Worm (Caenorhabditis elegans) whole organism, young adult: ENCODE data around the gene fbxa-15.

Experiments
- bed-2 ChIP-seq: fragments of 200-800 bp; sonication (Bioruptor generic); IDR thresholded peaks from 2 replicates; pipeline ENCODE4 v1.3.6; 2022; ENCODE audit warnings: missing genetic modification reagents, missing genetic modification characterization, missing compliant biosample characterization
- cebp-1 ChIP-seq, 2 experiments: fragments of 200-800 bp in 1 of 2; sonication (Bioruptor generic) in 1 of 2; sonication (generic microtip) in 1 of 2; IDR thresholded peaks in 1 of 2; optimal IDR thresholded peaks in 1 of 2; 2 replicates each; pipeline versions ENCODE4 v1.3.6 to Lab custom; 2017 to 2022; ENCODE audit warnings: missing compliant biosample characterization in 2 of 2, missing genetic modification characterization in 2 of 2, mild to moderate bottlenecking in 1 of 2, missing genetic modification reagents in 1 of 2, moderate library complexity in 1 of 2
- cebp-2 ChIP-seq: fragments of 200-800 bp; sonication (Bioruptor generic); IDR thresholded peaks from 2 replicates; pipeline ENCODE4 v1.3.6; 2022; ENCODE audit warnings: missing genetic modification characterization, missing compliant biosample characterization
- hmg-1.2 ChIP-seq: fragments of 200-800 bp; sonication (Bioruptor generic); IDR thresholded peaks from 2 replicates; pipeline ENCODE4 v1.3.6; 2022; ENCODE audit warnings: missing genetic modification reagents, missing genetic modification characterization, missing compliant biosample characterization
- mel-28 ChIP-seq: sonication (generic microtip); optimal IDR thresholded peaks from 2 replicates; lab custom pipeline; 2016; ENCODE audit warnings: borderline replicate concordance, mild to moderate bottlenecking, missing genetic modification characterization, missing compliant biosample characterization
- nhr-80 ChIP-seq: sonication (generic microtip); optimal IDR thresholded peaks from 2 replicates; lab custom pipeline; 2016; ENCODE audit warnings: missing genetic modification characterization, missing compliant biosample characterization
- snpc-4 ChIP-seq, 5 experiments: fragments of 150-350 bp in 1 of 5; sonication (generic microtip) in 4 of 5; optimal IDR thresholded peaks; 2 replicates each; lab custom pipeline; 2014 to 2018; ENCODE audit warnings: missing genetic modification characterization in 5 of 5, missing biosample characterization in 3 of 5, antibody characterized with exemption in 2 of 5, mild to moderate bottlenecking in 2 of 5, missing compliant biosample characterization in 2 of 5, missing genotype in 2 of 5, moderate library complexity in 2 of 5, missing genetic modification reagents in 1 of 5
- tlf-1 ChIP-seq: fragments of 200-800 bp; sonication (Bioruptor generic); optimal IDR thresholded peaks from 2 replicates; lab custom pipeline; 2018; ENCODE audit warnings: mild to moderate bottlenecking, missing genetic modification characterization, missing compliant biosample characterization
- zim-3 ChIP-seq: sonication (generic microtip); optimal IDR thresholded peaks from 2 replicates; lab custom pipeline; 2017; ENCODE audit warnings: mild to moderate bottlenecking, missing genetic modification characterization, moderate library complexity, missing compliant biosample characterization
- ztf-22 ChIP-seq: fragments of 200-800 bp; sonication (Bioruptor generic); optimal IDR thresholded peaks from 2 replicates; lab custom pipeline; 2018; ENCODE audit warnings: mild to moderate bottlenecking, missing genetic modification characterization, moderate library complexity, missing compliant biosample characterization
- ztf-28 ChIP-seq: fragments of 200-800 bp; sonication (Bioruptor generic); IDR thresholded peaks from 2 replicates; pipeline ENCODE4 v1.3.6; 2022; ENCODE audit warnings: missing genetic modification reagents, missing genetic modification characterization, missing compliant biosample characterization

The fbxa-15 gene

ce11 chrIII:1273655-1274328 lies 47.7 kb downstream of the fbxa-15 start, which contains the start of gene fbxa-29:
fbxa-29 (minus strand) TSS chrIII:1273705.
- TF ChIP-seq nhr-80 (tag; lab: Kevin White, UChicago): peak; percentile 30
- no peak for TF ChIP-seq mel-28 (tag; lab: Kevin White, UChicago)
- no peak for TF ChIP-seq snpc-4 (GFP tag; optimal IDR thresholded peaks at IDR 0.05; lab: Kevin White, UChicago)
- no peak for TF ChIP-seq snpc-4 (tag; optimal IDR thresholded peaks at IDR 0.05; lab: Kevin White, UChicago)
- TF ChIP-seq, all 124 proteins: peak for 1

- peak; percentile 45 for TF ChIP-seq nhr-80 (tag; lab: Kevin White, UChicago)
- no peak for TF ChIP-seq hmg-1.2
- TF ChIP-seq zim-3 (tag; lab: Kevin White, UChicago): no peak
- TF ChIP-seq cebp-1 (GFP tag; IDR thresholded peaks at IDR 0.05; lab: Robert Waterston, UW): no peak
- peak; percentile 23 for TF ChIP-seq cebp-1 (tag; optimal IDR thresholded peaks at IDR 0.05; lab: Kevin White, UChicago)
Observed at ce11 chrIII:1271378-1271926, 50.0 kb downstream of the fbxa-15 start, which contains the start of gene fbxa-31. fbxa-31 (minus strand) TSS chrIII:1271428.

ce11 chrIII:1269156-1269555 lies 52.3 kb downstream of the fbxa-15 start, which contains the start of gene fbxa-32:
fbxa-32 (minus strand) TSS chrIII:1269256.
- no peak for TF ChIP-seq bed-2 (GFP tag; lab: Robert Waterston, UW)
- no peak for TF ChIP-seq ztf-22 (GFP tag; lab: Kevin White, UChicago)
- no peak for TF ChIP-seq tlf-1 (GFP tag; lab: Kevin White, UChicago)
- TF ChIP-seq cebp-2 (GFP tag; lab: Robert Waterston, UW): no peak
- TF ChIP-seq ztf-28: no peak
- TF ChIP-seq nhr-80 (tag; lab: Kevin White, UChicago): peak; percentile 36
- TF ChIP-seq, all 124 proteins: peak for 1
